Fruit fly (Drosophila melanogaster): ENCODE results near the gene Sfp24Bb.

Sfp24Bb gene

DNA sequence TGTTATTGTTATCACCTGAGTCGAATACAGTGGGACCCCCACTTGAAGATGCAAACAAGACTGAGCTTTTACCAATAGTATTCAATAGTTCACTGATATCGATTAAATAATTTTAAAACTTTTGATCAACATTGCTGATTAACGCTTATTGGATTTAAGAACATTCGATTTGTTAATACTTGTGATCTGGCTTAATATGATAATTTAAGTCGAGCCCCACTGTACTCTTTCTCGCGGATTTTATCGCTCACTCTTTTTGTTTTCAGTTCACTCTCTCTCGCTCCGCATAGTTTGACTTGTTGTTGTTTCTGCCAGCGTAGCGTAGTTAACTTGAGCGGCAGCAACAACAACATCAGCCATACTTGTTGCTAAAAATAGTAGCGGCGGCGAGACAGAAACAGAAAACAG, 13.9 kb downstream of the Sfp24Bb start (continued):
- TF ChIP-seq CG4854 (GFP tag; optimal IDR thresholded peaks at IDR 0.05) (peak; percentile 97), Stat92E (GFP tag; optimal IDR thresholded peaks at IDR 0.05) (peak in 1 of 3 experiments; percentile 98), dati (GFP tag; IDR thresholded peaks at IDR 0.05) (peak; percentile 93), hth (optimal IDR thresholded peaks at IDR 0.05) (no peak), klu (GFP tag; IDR thresholded peaks at IDR 0.05) (peak; percentile 95), usp (GFP tag; optimal IDR thresholded peaks at IDR 0.05) (no peak), bab2 (GFP tag; optimal IDR thresholded peaks at IDR 0.05) (peak; percentile 98), CG13296 (GFP tag; optimal IDR thresholded peaks at IDR 0.05) (peak; percentile 98), CG1647 (GFP tag; optimal IDR thresholded peaks at IDR 0.05) (peak; percentile 96), Lim3 (GFP tag; IDR thresholded peaks at IDR 0.05) (peak; percentile 92), caup (GFP tag; optimal IDR thresholded peaks at IDR 0.05; ENCODE audit: severe bottlenecking) (peak; percentile 98), seq (GFP tag; IDR thresholded peaks at IDR 0.05) (peak; percentile 98), peb (GFP tag; IDR thresholded peaks at IDR 0.05) (peak; percentile 97), CG17912 (GFP tag; optimal IDR thresholded peaks at IDR 0.05) (peak; percentile 97), otp (GFP tag; IDR thresholded peaks at IDR 0.05) (peak; percentile 97), Dad (GFP tag; optimal IDR thresholded peaks at IDR 0.05) (peak; percentile 97), p53 (GFP tag; optimal IDR thresholded peaks at IDR 0.05) (peak; percentile 94), tgo (GFP tag; IDR thresholded peaks at IDR 0.05) (peak; percentile 97), CG6813 (GFP tag; optimal IDR thresholded peaks at IDR 0.05) (peak; percentile 98), CG9727 (GFP tag; optimal IDR thresholded peaks at IDR 0.05) (peak; percentile 98), bigmax (GFP tag; optimal IDR thresholded peaks at IDR 0.05) (peak; percentile 77), schlank (tag; optimal IDR thresholded peaks at IDR 0.05) (peak; percentile 98), repo (GFP tag; optimal IDR thresholded peaks at IDR 0.05) (peak; percentile 97), HmgD (GFP tag; optimal IDR thresholded peaks at IDR 0.05) (peak; percentile 97), Max (GFP tag; optimal IDR thresholded peaks at IDR 0.05) (peak; percentile 96), Dip3 (GFP tag; optimal IDR thresholded peaks at IDR 0.05) (peak; percentile 97), ham (GFP tag; IDR thresholded peaks at IDR 0.05) (peak; percentile 94; the same call in 1 of the 2 replicates), so (GFP tag; IDR thresholded peaks at IDR 0.05) (peak; percentile 98), CG9797 (GFP tag; optimal IDR thresholded peaks at IDR 0.05) (peak; percentile 64), z (GFP tag; IDR thresholded peaks at IDR 0.05) (peak; percentile 65), Ssrp (tag; optimal IDR thresholded peaks at IDR 0.05) (peak; percentile 98), tap (tag; optimal IDR thresholded peaks at IDR 0.05) (peak; percentile 99), sug (tag; optimal IDR thresholded peaks at IDR 0.05) (peak; percentile 98), Dip2 (GFP tag; IDR thresholded peaks at IDR 0.05) (no peak; the same call in 1 of the 2 replicates), Elba2 (GFP tag; optimal IDR thresholded peaks at IDR 0.05) (peak; percentile 78), CG16779 (GFP tag; IDR thresholded peaks at IDR 0.05) (peak; percentile 97), CG7786 (GFP tag; optimal IDR thresholded peaks at IDR 0.05) (peak; percentile 98), Ets97D (GFP tag; optimal IDR thresholded peaks at IDR 0.05) (peak; percentile 87), Ets65A (GFP tag) (peak; percentile 100), aop (GFP tag; IDR thresholded peaks at IDR 0.05) (peak; percentile 87), oc (tag; optimal IDR thresholded peaks at IDR 0.05) (peak; percentile 98), gt (GFP tag; IDR thresholded peaks at IDR 0.05) (peak; percentile 95), CG14014 (GFP tag; IDR thresholded peaks at IDR 0.05) (peak; percentile 98), HLH4C (GFP tag; IDR thresholded peaks at IDR 0.05; ENCODE audit: partially characterized antibody) (no peak), CG5180 (GFP tag; optimal IDR thresholded peaks at IDR 0.05) (peak; percentile 92), CG8478 (optimal IDR thresholded peaks at IDR 0.05) (no peak), hbn (GFP tag; IDR thresholded peaks at IDR 0.05; ENCODE audit: partially characterized antibody) (no peak), HHEX (GFP tag; optimal IDR thresholded peaks at IDR 0.05) (peak; percentile 98), Nf-YA (GFP tag; IDR thresholded peaks at IDR 0.05) (peak; percentile 96), nerfin-1 (tag; optimal IDR thresholded peaks at IDR 0.05) (peak; percentile 98), CG2202 (tag; optimal IDR thresholded peaks at IDR 0.05) (peak; percentile 97), emc (GFP tag; optimal IDR thresholded peaks at IDR 0.05) (peak; percentile 94)

Data from whole organism, embryonic.